Fruit fly (Drosophila melanogaster): ENCODE measurements around the gene rdhB.

Gene rdhB

dm6 chr3R:22367126-22368076, 15.9 kb downstream of the rdhB start, which contains the start of the genes Polr3F and PyK (continued):
- TF ChIP-seq CG10669 (GFP tag; optimal IDR thresholded peaks at IDR 0.05) (peak; percentile 47), Smox (GFP tag; optimal IDR thresholded peaks at IDR 0.05) (peak; percentile 45), ss (GFP tag; optimal IDR thresholded peaks at IDR 0.05) (peak in 1 of 2 experiments; percentile 32), Eip78C (GFP tag) (peak; percentile 72), OdsH (GFP tag; optimal IDR thresholded peaks at IDR 0.05) (peak; percentile 45), pdm3 (GFP tag; optimal IDR thresholded peaks at IDR 0.05) (peak; percentile 36), svp (GFP tag) (peak; percentile 57), CG1621 (tag; optimal IDR thresholded peaks at IDR 0.05) (peak; percentile 52), cyc (GFP tag; optimal IDR thresholded peaks at IDR 0.05) (peak; percentile 26), fd59A (GFP tag; optimal IDR thresholded peaks at IDR 0.05) (no peak), lz (GFP tag; optimal IDR thresholded peaks at IDR 0.05) (peak; percentile 36), CG6808 (GFP tag; optimal IDR thresholded peaks at IDR 0.05) (peak; percentile 59), acj6 (GFP tag; optimal IDR thresholded peaks at IDR 0.05) (peak; percentile 1)

dm6 chr3R:22368077-22368776, 16.7 kb downstream of the rdhB start:
- TF ChIP-seq CG8319 (GFP tag; optimal IDR thresholded peaks at IDR 0.05) = no peak
- TF ChIP-seq CG10669 (GFP tag; optimal IDR thresholded peaks at IDR 0.05) = no peak
- no peak for TF ChIP-seq lz (GFP tag; optimal IDR thresholded peaks at IDR 0.05)
- TF ChIP-seq fd85E (GFP tag; optimal IDR thresholded peaks at IDR 0.05) = no peak
- TF ChIP-seq cyc (GFP tag; optimal IDR thresholded peaks at IDR 0.05) = no peak
- no peak for TF ChIP-seq net (GFP tag; optimal IDR thresholded peaks at IDR 0.05)
- no peak for TF ChIP-seq CG9139 (GFP tag; optimal IDR thresholded peaks at IDR 0.05)
- TF ChIP-seq CG34406 (GFP tag; optimal IDR thresholded peaks at IDR 0.05) = no peak
- no peak for TF ChIP-seq CG6854 (GFP tag; optimal IDR thresholded peaks at IDR 0.05)
- TF ChIP-seq Eip78C (GFP tag) = no peak
- TF ChIP-seq Met (GFP tag; optimal IDR thresholded peaks at IDR 0.05) = no peak
- no peak for TF ChIP-seq esn (GFP tag; optimal IDR thresholded peaks at IDR 0.05)
- TF ChIP-seq svp (GFP tag) = peak; percentile 83
- no peak for TF ChIP-seq CG11902 (GFP tag; optimal IDR thresholded peaks at IDR 0.05)
- no peak for TF ChIP-seq spab (GFP tag; optimal IDR thresholded peaks at IDR 0.05)
- no peak for TF ChIP-seq ss (GFP tag; optimal IDR thresholded peaks at IDR 0.05)
- TF ChIP-seq Smox (GFP tag; optimal IDR thresholded peaks at IDR 0.05) = no peak
- TF ChIP-seq CG6808 (GFP tag; optimal IDR thresholded peaks at IDR 0.05) = no peak
- TF ChIP-seq Sox102F (GFP tag; optimal IDR thresholded peaks at IDR 0.05) = no peak
- no peak for TF ChIP-seq Sox15 (GFP tag; optimal IDR thresholded peaks at IDR 0.05)
- peak; percentile 7; the same call in 2 of the 3 replicates for TF ChIP-seq eg (GFP tag; IDR thresholded peaks at IDR 0.05)
- no peak for TF ChIP-seq CG1621 (tag; optimal IDR thresholded peaks at IDR 0.05)
- TF ChIP-seq CG7368 (GFP tag; optimal IDR thresholded peaks at IDR 0.05) = no peak
- TF ChIP-seq fd59A (GFP tag; optimal IDR thresholded peaks at IDR 0.05) = no peak
- TF ChIP-seq CG32006 (GFP tag; optimal IDR thresholded peaks at IDR 0.05) = no peak
- TF ChIP-seq Hr4 (GFP tag; optimal IDR thresholded peaks at IDR 0.05) = no peak
- no peak for TF ChIP-seq salr (GFP tag; optimal IDR thresholded peaks at IDR 0.05)
- peak; percentile 30; the same call in 2 of the 3 replicates for TF ChIP-seq CG6163 (GFP tag; IDR thresholded peaks at IDR 0.05)
- TF ChIP-seq Eip93F (GFP tag; optimal IDR thresholded peaks at IDR 0.05) = no peak
- no peak for TF ChIP-seq Gug (GFP tag; IDR thresholded peaks at IDR 0.05)
- no peak for TF ChIP-seq CG3919 (GFP tag; optimal IDR thresholded peaks at IDR 0.05)
- no peak for TF ChIP-seq CG6792 (GFP tag; optimal IDR thresholded peaks at IDR 0.05)
- TF ChIP-seq Ets96B (tag; optimal IDR thresholded peaks at IDR 0.05) = no peak
- TF ChIP-seq Lpt (GFP tag; optimal IDR thresholded peaks at IDR 0.05) = no peak
- TF ChIP-seq CG11294 (GFP tag; IDR thresholded peaks at IDR 0.05) = no peak
- no peak for TF ChIP-seq pdm3 (GFP tag; optimal IDR thresholded peaks at IDR 0.05)
- no peak for TF ChIP-seq CG31627 (GFP tag; optimal IDR thresholded peaks at IDR 0.05)
- peak; percentile 32 for TF ChIP-seq Hr39 (GFP tag; optimal IDR thresholded peaks at IDR 0.05)
- TF ChIP-seq Blimp-1 (GFP tag; optimal IDR thresholded peaks at IDR 0.05) = peak; percentile 66
- no peak for TF ChIP-seq topi (GFP tag; optimal IDR thresholded peaks at IDR 0.05)
- no peak for TF ChIP-seq CG4318 (GFP tag; optimal IDR thresholded peaks at IDR 0.05)
- TF ChIP-seq CG10631 (GFP tag; optimal IDR thresholded peaks at IDR 0.05) = no peak
- no peak for TF ChIP-seq acj6 (GFP tag; optimal IDR thresholded peaks at IDR 0.05)
- TF ChIP-seq CG3032 (tag; optimal IDR thresholded peaks at IDR 0.05) = no peak
- no peak for TF ChIP-seq OdsH (GFP tag; optimal IDR thresholded peaks at IDR 0.05)

Data from whole organism, prepupa.